Fruit fly (Drosophila melanogaster) whole organism, pupa: ENCODE data around the gene CG33947.

Source experiments
- CG32121 ChIP-seq: fragments of 200-800 bp; sonication (Bioruptor generic); IDR thresholded peaks from 2 replicates; pipeline ENCODE4 v1.3.6; 2022; ENCODE audit warnings: missing biosample characterization, missing genetic modification characterization
- Ets98B ChIP-seq: fragments of 200-800 bp; sonication (Bioruptor generic); IDR thresholded peaks from 2 replicates; pipeline ENCODE4 v1.3.6; 2022; ENCODE audit warnings: missing biosample characterization, missing genetic modification characterization
- Snoo ChIP-seq: fragments of 200-800 bp; sonication (Bioruptor generic); optimal IDR thresholded peaks from 3 replicates; lab custom pipeline; 2017; ENCODE audit warnings: missing biosample characterization, mild to moderate bottlenecking, missing genetic modification characterization, inconsistent platforms

DNA sequence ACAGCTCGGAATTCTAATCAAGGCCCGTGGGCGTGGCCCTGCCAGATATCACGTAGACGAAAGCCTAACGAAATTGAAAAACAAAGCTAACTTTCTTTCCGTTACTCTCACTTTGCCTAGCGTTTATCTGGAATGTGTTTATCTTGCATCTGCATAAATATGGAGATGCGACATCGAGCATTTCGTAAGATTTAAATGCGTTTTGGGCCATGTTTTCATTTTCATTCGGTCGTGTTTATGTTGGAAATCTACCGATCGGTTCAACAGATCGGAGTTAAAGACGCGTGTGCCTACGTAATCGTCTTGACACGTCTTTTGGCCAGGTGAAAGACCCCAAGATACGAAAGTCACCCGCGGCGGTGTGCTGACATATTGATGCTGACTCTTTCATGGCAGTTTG is 51.4 kb downstream of the CG33947 start:
- TF ChIP-seq Snoo (tag; lab: Kevin White, UChicago) (no peak), CG32121 (GFP tag; lab: Robert Waterston, UW) (no peak), Ets98B (GFP tag; lab: Robert Waterston, UW) (no peak)
